Fruit fly (Drosophila melanogaster) whole organism, pupa: ENCODE results near the gene Argk2.

ENCODE experiments used
- CG12605 ChIP-seq: fragments of 200-800 bp; sonication (Bioruptor generic); IDR thresholded peaks from 2 replicates; pipeline ENCODE4 v1.3.6; 2022; ENCODE audit warnings: missing biosample characterization, missing genetic modification characterization
- CG14655 ChIP-seq: fragments of 200-800 bp; sonication (Bioruptor generic); optimal IDR thresholded peaks from 3 replicates; lab custom pipeline; 2017; ENCODE audit warnings: mild to moderate bottlenecking, missing biosample characterization, missing genetic modification reagents, missing genetic modification characterization
- CG15710 ChIP-seq: fragments of 200-800 bp; sonication (Bioruptor generic); optimal IDR thresholded peaks from 2 replicates; lab custom pipeline; 2018; ENCODE audit warnings: missing biosample characterization, mild to moderate bottlenecking, missing genetic modification characterization, moderate library complexity
- Pif1A ChIP-seq: fragments of 200-800 bp; sonication (Bioruptor generic); optimal IDR thresholded peaks from 3 replicates; lab custom pipeline; 2016; ENCODE audit warnings: missing biosample characterization, missing genetic modification characterization

DNA sequence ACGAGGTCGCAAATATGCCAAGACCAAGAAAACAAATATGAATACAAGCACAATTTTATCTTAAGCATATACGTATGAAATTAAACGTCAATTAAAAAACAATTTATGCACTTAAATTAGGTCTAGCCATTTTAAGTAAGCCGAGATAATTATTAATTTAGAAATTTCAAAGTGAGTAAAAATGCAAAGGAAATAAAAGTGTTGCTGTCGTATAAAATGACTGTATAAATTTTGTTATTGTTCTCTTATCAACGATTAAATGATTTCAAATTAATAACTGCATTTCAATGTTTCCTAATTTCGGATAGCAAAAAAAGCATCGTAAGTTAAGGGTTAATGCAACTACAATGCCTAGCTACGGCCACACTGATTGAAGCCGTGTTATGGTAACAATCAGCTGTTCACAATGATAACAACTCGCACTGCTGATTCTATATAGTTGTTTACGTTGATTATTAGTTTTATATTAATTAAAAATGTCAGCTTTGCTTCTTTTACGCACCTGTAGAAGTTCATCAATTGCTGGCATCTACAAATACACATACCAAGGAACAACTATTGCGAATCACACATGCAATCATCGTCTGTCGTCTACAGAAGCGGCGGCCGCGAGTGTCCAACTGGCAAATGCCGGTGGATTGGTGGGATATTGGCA, 25.6 kb downstream of the Argk2 start, which contains the start of the genes CG4911 and CG4942:
- TF ChIP-seq Pif1A (GFP tag; lab: Kevin White, UChicago) = no peak
- TF ChIP-seq CG15710 = peak; percentile 52
- TF ChIP-seq CG12605 (GFP tag; lab: Robert Waterston, UW) = no peak
- TF ChIP-seq CG14655 = no peak
